Worm (Caenorhabditis elegans) whole organism, young adult: ENCODE data around the gene C48B4.6.
A peak's percentile ranks its signal among the peaks of the same experiment; 100 is the strongest.

ENCODE experiments used
- B0019.2 ChIP-seq: fragments of 200-800 bp; sonication (Bioruptor generic); conservative IDR thresholded peaks from 2 replicates; pipeline ENCODE4 v1.3.6; 2022; ENCODE audit warnings: missing genetic modification reagents, missing genetic modification characterization, missing compliant biosample characterization
- B0035.1 ChIP-seq: sonication (generic microtip); optimal IDR thresholded peaks from 2 replicates; lab custom pipeline; 2016; ENCODE audit warnings: missing genetic modification characterization, mild to moderate bottlenecking, missing compliant biosample characterization, missing genotype, missing genetic modification reagents
- D2030.7 ChIP-seq: fragments of 200-800 bp; sonication (Bioruptor generic); IDR thresholded peaks from 2 replicates; pipeline ENCODE4 v1.3.6; 2022; ENCODE audit warnings: missing genetic modification reagents, missing genetic modification characterization, missing compliant biosample characterization
- F22D6.2 ChIP-seq: sonication (generic microtip); optimal IDR thresholded peaks from 2 replicates; lab custom pipeline; 2016; ENCODE audit warnings: mild to moderate bottlenecking, missing genetic modification characterization, missing compliant biosample characterization
- F23B12.7 ChIP-seq: sonication (generic microtip); optimal IDR thresholded peaks from 2 replicates; lab custom pipeline; 2017; ENCODE audit warnings: missing genetic modification characterization, mild to moderate bottlenecking, missing compliant biosample characterization, antibody characterized with exemption, moderate library complexity; ENCODE audit not compliant: insufficient read depth
- F33H1.4 ChIP-seq: fragments of 200-800 bp; sonication (Bioruptor generic); IDR thresholded peaks from 2 replicates; pipeline ENCODE4 v1.3.6; 2022; ENCODE audit warnings: missing genetic modification reagents, missing genetic modification characterization, missing compliant biosample characterization
- F52B5.7 ChIP-seq: sonication (generic microtip); optimal IDR thresholded peaks from 2 replicates; lab custom pipeline; 2016; ENCODE audit warnings: mild to moderate bottlenecking, missing genetic modification characterization, missing compliant biosample characterization
- F55B11.4 ChIP-seq: sonication (generic microtip); optimal IDR thresholded peaks from 2 replicates; lab custom pipeline; 2016; ENCODE audit warnings: missing compliant biosample characterization, missing genetic modification characterization, borderline replicate concordance; ENCODE audit not compliant: insufficient read depth
- Y53F4B.3 ChIP-seq: fragments of 200-800 bp; sonication (Bioruptor generic); IDR thresholded peaks from 2 replicates; pipeline ENCODE4 v1.3.6; 2022; ENCODE audit warnings: missing genetic modification reagents, missing genetic modification characterization, missing compliant biosample characterization
- Y53G8AR.9 ChIP-seq: fragments of 200-800 bp; sonication (Bioruptor generic); conservative IDR thresholded peaks from 2 replicates; pipeline ENCODE4 v1.3.6; 2022; ENCODE audit warnings: missing genetic modification reagents, missing genetic modification characterization, missing compliant biosample characterization
- Y56A3A.18 ChIP-seq: fragments of 200-800 bp; sonication (Bioruptor generic); IDR thresholded peaks from 2 replicates; pipeline ENCODE4 v1.3.6; 2022; ENCODE audit warnings: missing genetic modification reagents, missing genetic modification characterization, missing compliant biosample characterization
- ZK185.1 ChIP-seq: sonication (generic microtip); optimal IDR thresholded peaks from 2 replicates; lab custom pipeline; 2016; ENCODE audit warnings: mild to moderate bottlenecking, missing genetic modification characterization, missing compliant biosample characterization; ENCODE audit not compliant: poor library complexity, severe bottlenecking
- akir-1 ChIP-seq: fragments of 200-800 bp; sonication (Bioruptor generic); optimal IDR thresholded peaks from 2 replicates; lab custom pipeline; 2018; ENCODE audit warnings: mild to moderate bottlenecking, missing genetic modification characterization, moderate library complexity, missing compliant biosample characterization
- aptf-3 ChIP-seq: fragments of 200-800 bp; sonication (Bioruptor generic); IDR thresholded peaks from 2 replicates; pipeline ENCODE4 v1.3.6; 2022; ENCODE audit warnings: missing genetic modification characterization, missing compliant biosample characterization
- athp-1 ChIP-seq: sonication (generic microtip); optimal IDR thresholded peaks from 2 replicates; lab custom pipeline; 2017; ENCODE audit warnings: mild to moderate bottlenecking, missing genetic modification characterization, missing compliant biosample characterization
- cebp-2 ChIP-seq: fragments of 200-800 bp; sonication (Bioruptor generic); IDR thresholded peaks from 2 replicates; pipeline ENCODE4 v1.3.6; 2022; ENCODE audit warnings: missing genetic modification characterization, missing compliant biosample characterization
- ceh-27 ChIP-seq: fragments of 200-800 bp; sonication (Bioruptor generic); optimal IDR thresholded peaks from 2 replicates; lab custom pipeline; 2018; ENCODE audit warnings: mild to moderate bottlenecking, missing genetic modification characterization, moderate library complexity, missing compliant biosample characterization
- ceh-91 ChIP-seq: fragments of 200-800 bp; sonication (Bioruptor generic); IDR thresholded peaks from 2 replicates; pipeline ENCODE4 v1.3.6; 2022; ENCODE audit warnings: missing genetic modification reagents, missing genetic modification characterization, missing compliant biosample characterization
- chd-7 ChIP-seq: sonication (generic microtip); optimal IDR thresholded peaks from 2 replicates; lab custom pipeline; 2016; ENCODE audit warnings: mild to moderate bottlenecking, missing genetic modification characterization, moderate library complexity, missing compliant biosample characterization
- dpff-1 ChIP-seq: sonication (generic microtip); optimal IDR thresholded peaks from 2 replicates; lab custom pipeline; 2017; ENCODE audit warnings: mild to moderate bottlenecking, missing genetic modification characterization, missing compliant biosample characterization
- efl-1 ChIP-seq: fragments of 150-350 bp; optimal IDR thresholded peaks from 2 replicates; lab custom pipeline; 2014; ENCODE audit warnings: missing biosample characterization, missing genetic modification reagents, missing genetic modification characterization
- fkh-3 ChIP-seq: sonication (generic microtip); optimal IDR thresholded peaks from 2 replicates; lab custom pipeline; 2016; ENCODE audit warnings: mild to moderate bottlenecking, missing genetic modification characterization, missing compliant biosample characterization
- gei-17 ChIP-seq: fragments of 200-800 bp; sonication (Bioruptor generic); optimal IDR thresholded peaks from 2 replicates; lab custom pipeline; 2018; ENCODE audit warnings: mild to moderate bottlenecking, missing genetic modification characterization, missing compliant biosample characterization
- hlh-26 ChIP-seq: fragments of 200-800 bp; sonication (Bioruptor generic); conservative IDR thresholded peaks from 2 replicates; pipeline ENCODE4 v1.3.6; 2022; ENCODE audit warnings: missing genetic modification reagents, missing genetic modification characterization, missing compliant biosample characterization
- hmg-1.2 ChIP-seq: fragments of 200-800 bp; sonication (Bioruptor generic); IDR thresholded peaks from 2 replicates; pipeline ENCODE4 v1.3.6; 2022; ENCODE audit warnings: missing genetic modification reagents, missing genetic modification characterization, missing compliant biosample characterization
- hrde-1 ChIP-seq: sonication (generic microtip); optimal IDR thresholded peaks from 2 replicates; lab custom pipeline; 2016; ENCODE audit warnings: missing genetic modification characterization, mild to moderate bottlenecking, missing compliant biosample characterization, moderate library complexity, missing genotype, missing genetic modification reagents, borderline replicate concordance
- hsf-1 ChIP-seq: fragments of 200-800 bp; sonication (Bioruptor generic); IDR thresholded peaks from 2 replicates; pipeline ENCODE4 v1.3.6; 2022; ENCODE audit warnings: missing genetic modification reagents, missing genetic modification characterization, missing compliant biosample characterization
- let-526 ChIP-seq: fragments of 200-800 bp; sonication (Bioruptor generic); IDR thresholded peaks from 2 replicates; pipeline ENCODE4 v1.3.6; 2022; ENCODE audit warnings: missing genetic modification reagents, missing genetic modification characterization, missing compliant biosample characterization
- let-607 ChIP-seq, 2 experiments: fragments of 200-800 bp in 1 of 2; sonication (Bioruptor generic) in 1 of 2; sonication (generic microtip) in 1 of 2; optimal IDR thresholded peaks; 2 replicates each; lab custom pipeline; 2016 to 2018; ENCODE audit warnings: mild to moderate bottlenecking in 2 of 2, missing compliant biosample characterization in 2 of 2, missing genetic modification characterization in 2 of 2, moderate library complexity in 2 of 2, missing genotype in 1 of 2
- lin-26 ChIP-seq: fragments of 200-800 bp; sonication (Bioruptor generic); IDR thresholded peaks from 2 replicates; pipeline ENCODE4 v1.3.6; 2022; ENCODE audit warnings: missing genetic modification reagents, missing genetic modification characterization, missing compliant biosample characterization
- madf-6 ChIP-seq: fragments of 200-800 bp; sonication (Bioruptor generic); IDR thresholded peaks from 2 replicates; pipeline ENCODE4 v1.3.6; 2022; ENCODE audit warnings: missing genetic modification reagents, missing genetic modification characterization, missing compliant biosample characterization
- mes-4 ChIP-seq: sonication (generic microtip); optimal IDR thresholded peaks from 2 replicates; lab custom pipeline; 2016; ENCODE audit warnings: missing genotype, missing genetic modification characterization, missing compliant biosample characterization
- nfya-2 ChIP-seq: fragments of 200-800 bp; sonication (Bioruptor generic); IDR thresholded peaks from 2 replicates; pipeline ENCODE4 v1.3.6; 2022; ENCODE audit warnings: missing genetic modification reagents, missing genetic modification characterization, missing compliant biosample characterization
- nfyb-1 ChIP-seq: fragments of 200-800 bp; sonication (Bioruptor generic); IDR thresholded peaks from 2 replicates; pipeline ENCODE4 v1.3.6; 2022; ENCODE audit warnings: missing genetic modification reagents, missing genetic modification characterization, missing compliant biosample characterization
- rec-8 ChIP-seq, 2 experiments: sonication (generic microtip); optimal IDR thresholded peaks; 2 replicates each; lab custom pipeline; 2016; ENCODE audit warnings: mild to moderate bottlenecking in 2 of 2, missing genetic modification characterization in 2 of 2, missing genetic modification reagents in 2 of 2, missing genotype in 2 of 2, missing biosample characterization in 1 of 2, missing compliant biosample characterization in 1 of 2, moderate library complexity in 1 of 2
- repo-1 ChIP-seq: sonication (generic microtip); optimal IDR thresholded peaks from 2 replicates; lab custom pipeline; 2017; ENCODE audit warnings: mild to moderate bottlenecking, missing genetic modification characterization, missing compliant biosample characterization
- sdz-38 ChIP-seq: sonication (generic microtip); optimal IDR thresholded peaks from 2 replicates; lab custom pipeline; 2016; ENCODE audit warnings: missing genotype, missing genetic modification characterization, missing compliant biosample characterization
- snpc-4 ChIP-seq, 5 experiments: fragments of 150-350 bp in 1 of 5; sonication (generic microtip) in 4 of 5; optimal IDR thresholded peaks; 2 replicates each; lab custom pipeline; 2014 to 2018; ENCODE audit warnings: missing genetic modification characterization in 5 of 5, missing biosample characterization in 3 of 5, antibody characterized with exemption in 2 of 5, mild to moderate bottlenecking in 2 of 5, missing compliant biosample characterization in 2 of 5, missing genotype in 2 of 5, moderate library complexity in 2 of 5, missing genetic modification reagents in 1 of 5
- tlf-1 ChIP-seq: fragments of 200-800 bp; sonication (Bioruptor generic); optimal IDR thresholded peaks from 2 replicates; lab custom pipeline; 2018; ENCODE audit warnings: mild to moderate bottlenecking, missing genetic modification characterization, missing compliant biosample characterization
- xnd-1 ChIP-seq: sonication (generic microtip); optimal IDR thresholded peaks from 2 replicates; lab custom pipeline; 2016; ENCODE audit warnings: missing genotype, missing genetic modification reagents, missing genetic modification characterization, missing compliant biosample characterization
- zim-3 ChIP-seq: sonication (generic microtip); optimal IDR thresholded peaks from 2 replicates; lab custom pipeline; 2017; ENCODE audit warnings: mild to moderate bottlenecking, missing genetic modification characterization, moderate library complexity, missing compliant biosample characterization
- ztf-28 ChIP-seq: fragments of 200-800 bp; sonication (Bioruptor generic); IDR thresholded peaks from 2 replicates; pipeline ENCODE4 v1.3.6; 2022; ENCODE audit warnings: missing genetic modification reagents, missing genetic modification characterization, missing compliant biosample characterization
- ztf-3 ChIP-seq: fragments of 200-800 bp; sonication (Bioruptor generic); optimal IDR thresholded peaks from 2 replicates; lab custom pipeline; 2018; ENCODE audit warnings: mild to moderate bottlenecking, missing genetic modification characterization, missing compliant biosample characterization

The C48B4.6 gene

ce11 chrIII:9511055-9511520 is 47.3 kb downstream of the C48B4.6 start, which contains the start of gene F55H2.5:
TSS of gene F55H2.5 (plus strand) at chrIII:9511470.
- peak; percentile 14; the same call in 1 of the 2 replicates for TF ChIP-seq hmg-1.2 (GFP tag; lab: Robert Waterston, UW)
- TF ChIP-seq ztf-3 (GFP tag; lab: Kevin White, UChicago) = no peak
- no peak for TF ChIP-seq Y53F4B.3 (GFP tag; lab: Robert Waterston, UW)

- no peak for TF ChIP-seq F55B11.4
- TF ChIP-seq mes-4 (tag; lab: Kevin White, UChicago) = no peak
- TF ChIP-seq xnd-1 (tag; lab: Kevin White, UChicago) = peak; percentile 9
- 0 out of 2 replicates have a peak, but pooled peaks have one; percentile 43 for TF ChIP-seq B0019.2
- peak; percentile 58 for TF ChIP-seq hrde-1 (tag; lab: Kevin White, UChicago)
- no peak for TF ChIP-seq snpc-4 (GFP tag; optimal IDR thresholded peaks at IDR 0.05; lab: Kevin White, UChicago)
- peak in 1 of 4 experiments; percentile 57 for TF ChIP-seq snpc-4 (tag; optimal IDR thresholded peaks at IDR 0.05; lab: Kevin White, UChicago)
- peak; percentile 10 for TF ChIP-seq ZK185.1 (tag; lab: Kevin White, UChicago)
- no peak for TF ChIP-seq hlh-26 (GFP tag; lab: Robert Waterston, UW)
- TF ChIP-seq let-526 (GFP tag; lab: Robert Waterston, UW) = no peak
- TF ChIP-seq tlf-1 (GFP tag; lab: Kevin White, UChicago) = peak; percentile 77
- no peak for TF ChIP-seq ceh-91
- TF ChIP-seq madf-6 (GFP tag; lab: Robert Waterston, UW) = peak; percentile 49
- TF ChIP-seq lin-26 (GFP tag; lab: Robert Waterston, UW) = 0 out of 2 replicates have a peak, but pooled peaks have one; percentile 21
- TF ChIP-seq F52B5.7 (tag; lab: Kevin White, UChicago) = peak; percentile 73
- no peak for TF ChIP-seq ztf-28 (GFP tag; lab: Robert Waterston, UW)
- TF ChIP-seq aptf-3 (GFP tag; lab: Robert Waterston, UW) = no peak
- TF ChIP-seq chd-7 (tag; lab: Kevin White, UChicago) = peak; percentile 65
- no peak for TF ChIP-seq efl-1 (GFP tag; lab: Kevin White, UChicago)
- TF ChIP-seq F22D6.2 (tag; lab: Kevin White, UChicago) = no peak
- peak; percentile 48 for TF ChIP-seq B0035.1
- peak in 1 of 2 experiments; percentile 3 for TF ChIP-seq rec-8 (tag; optimal IDR thresholded peaks at IDR 0.05; lab: Kevin White, UChicago)
- TF ChIP-seq F33H1.4 (GFP tag; lab: Robert Waterston, UW) = peak; percentile 23; the same call in 1 of the 2 replicates
- TF ChIP-seq zim-3 = no peak
- TF ChIP-seq nfyb-1 (GFP tag; lab: Robert Waterston, UW) = no peak; the same call in 1 of the 2 replicates
- TF ChIP-seq nfya-2 (GFP tag; lab: Robert Waterston, UW) = no peak
- peak in 1 of 2 experiments; percentile 17 for TF ChIP-seq let-607 (tag; optimal IDR thresholded peaks at IDR 0.05; lab: Kevin White, UChicago)
- TF ChIP-seq dpff-1 (tag; lab: Kevin White, UChicago) = no peak
- no peak for TF ChIP-seq F23B12.7 (tag; lab: Kevin White, UChicago)
- no peak for TF ChIP-seq D2030.7 (GFP tag; lab: Robert Waterston, UW)
- no peak for TF ChIP-seq akir-1 (GFP tag; lab: Kevin White, UChicago)
- TF ChIP-seq ceh-27 (GFP tag; lab: Kevin White, UChicago) = peak; percentile 74
- no peak for TF ChIP-seq cebp-2 (GFP tag; lab: Robert Waterston, UW)
- peak; percentile 90 for TF ChIP-seq repo-1 (tag; lab: Kevin White, UChicago)
- TF ChIP-seq hmg-1.2 (GFP tag; lab: Robert Waterston, UW) = peak; percentile 11
- TF ChIP-seq Y56A3A.18 (GFP tag; lab: Robert Waterston, UW) = 0 out of 2 replicates have a peak, but pooled peaks have one; percentile 16
- TF ChIP-seq fkh-3 (tag; lab: Kevin White, UChicago) = no peak
- peak; percentile 57; the same call in 1 of the 2 replicates for TF ChIP-seq hsf-1 (GFP tag; lab: Robert Waterston, UW)
- peak; percentile 24 for TF ChIP-seq gei-17
- peak; percentile 7 for TF ChIP-seq athp-1 (tag; lab: Kevin White, UChicago)
- TF ChIP-seq Y53G8AR.9 (GFP tag; lab: Robert Waterston, UW) = peak; percentile 70
- no peak for TF ChIP-seq sdz-38 (tag; lab: Kevin White, UChicago)
Measured at ce11 chrIII:9509764-9510370, 48.5 kb downstream of the C48B4.6 start.
